Worm (Caenorhabditis elegans) whole organism, early embryonic: Measurements from ENCODE around the gene phat-8.

Experiments used
- B0310.2 ChIP-seq: sonication (generic microtip); optimal IDR thresholded peaks from 2 replicates; lab custom pipeline; 2016; ENCODE audit warnings: mild to moderate bottlenecking, missing genetic modification characterization, missing compliant biosample characterization
- F13C5.2 ChIP-seq: sonication (generic microtip); optimal IDR thresholded peaks from 2 replicates; lab custom pipeline; 2017; ENCODE audit warnings: mild to moderate bottlenecking, missing genetic modification characterization, inconsistent platforms, missing compliant biosample characterization
- aly-1 ChIP-seq: sonication (generic microtip); optimal IDR thresholded peaks from 2 replicates; lab custom pipeline; 2016; ENCODE audit warnings: missing genetic modification characterization, missing compliant biosample characterization
- ama-1 ChIP-seq: fragments of 150-350 bp; optimal IDR thresholded peaks from 2 replicates; lab custom pipeline; 2014
- ceh-13 ChIP-seq: fragments of 200-800 bp; sonication (Bioruptor generic); optimal IDR thresholded peaks from 2 replicates; lab custom pipeline; 2018; ENCODE audit warnings: mild to moderate bottlenecking, missing genetic modification characterization, missing compliant biosample characterization
- ceh-36 ChIP-seq: sonication (generic microtip); optimal IDR thresholded peaks from 2 replicates; lab custom pipeline; 2016; ENCODE audit warnings: missing genetic modification characterization, inconsistent platforms, missing compliant biosample characterization
- ets-7 ChIP-seq: sonication (generic microtip); optimal IDR thresholded peaks from 2 replicates; lab custom pipeline; 2016; ENCODE audit warnings: missing genotype, missing genetic modification characterization, missing compliant biosample characterization
- flt-1 ChIP-seq: fragments of 200-800 bp; sonication (Bioruptor generic); IDR thresholded peaks from 2 replicates; pipeline ENCODE4 v1.3.6; 2022; ENCODE audit warnings: missing genetic modification characterization, missing compliant biosample characterization
- hmbx-1 ChIP-seq: sonication (generic microtip); optimal IDR thresholded peaks from 2 replicates; lab custom pipeline; 2016; ENCODE audit warnings: mild to moderate bottlenecking, missing genetic modification characterization, missing compliant biosample characterization
- hmg-4 ChIP-seq: fragments of 200-800 bp; sonication (Bioruptor generic); optimal IDR thresholded peaks from 2 replicates; lab custom pipeline; 2018; ENCODE audit warnings: mild to moderate bottlenecking, missing genetic modification characterization, missing compliant biosample characterization
- hnd-1 ChIP-seq: sonication (generic microtip); optimal IDR thresholded peaks from 2 replicates; lab custom pipeline; 2016; ENCODE audit warnings: missing genetic modification characterization, missing compliant biosample characterization
- pes-1 ChIP-seq: fragments of 200-800 bp; sonication (Bioruptor generic); IDR thresholded peaks from 2 replicates; pipeline ENCODE4 v1.3.6; 2022; ENCODE audit warnings: missing genetic modification reagents, missing genetic modification characterization, missing compliant biosample characterization
- scrt-1 ChIP-seq: fragments of 200-800 bp; sonication (Bioruptor generic); IDR thresholded peaks from 2 replicates; pipeline ENCODE4 v1.3.6; 2022; ENCODE audit warnings: missing genetic modification characterization, missing compliant biosample characterization
- sea-1 ChIP-seq: fragments of 200-800 bp; sonication (Bioruptor generic); conservative IDR thresholded peaks from 2 replicates; pipeline ENCODE4 v1.3.6; 2022; ENCODE audit warnings: missing genetic modification characterization, missing compliant biosample characterization
- tbx-11 ChIP-seq: fragments of 200-800 bp; sonication (Bioruptor generic); IDR thresholded peaks from 2 replicates; pipeline ENCODE4 v1.3.6; 2022; ENCODE audit warnings: missing genetic modification characterization, missing compliant biosample characterization
- tbx-37 ChIP-seq: fragments of 200-800 bp; sonication (Bioruptor generic); conservative IDR thresholded peaks from 2 replicates; pipeline ENCODE4 v1.3.6; 2022; ENCODE audit warnings: missing genetic modification reagents, missing genetic modification characterization, missing compliant biosample characterization
- tra-4 ChIP-seq: sonication (generic microtip); optimal IDR thresholded peaks from 2 replicates; lab custom pipeline; 2017; ENCODE audit warnings: missing genetic modification characterization, missing compliant biosample characterization

Gene phat-8

DNA sequence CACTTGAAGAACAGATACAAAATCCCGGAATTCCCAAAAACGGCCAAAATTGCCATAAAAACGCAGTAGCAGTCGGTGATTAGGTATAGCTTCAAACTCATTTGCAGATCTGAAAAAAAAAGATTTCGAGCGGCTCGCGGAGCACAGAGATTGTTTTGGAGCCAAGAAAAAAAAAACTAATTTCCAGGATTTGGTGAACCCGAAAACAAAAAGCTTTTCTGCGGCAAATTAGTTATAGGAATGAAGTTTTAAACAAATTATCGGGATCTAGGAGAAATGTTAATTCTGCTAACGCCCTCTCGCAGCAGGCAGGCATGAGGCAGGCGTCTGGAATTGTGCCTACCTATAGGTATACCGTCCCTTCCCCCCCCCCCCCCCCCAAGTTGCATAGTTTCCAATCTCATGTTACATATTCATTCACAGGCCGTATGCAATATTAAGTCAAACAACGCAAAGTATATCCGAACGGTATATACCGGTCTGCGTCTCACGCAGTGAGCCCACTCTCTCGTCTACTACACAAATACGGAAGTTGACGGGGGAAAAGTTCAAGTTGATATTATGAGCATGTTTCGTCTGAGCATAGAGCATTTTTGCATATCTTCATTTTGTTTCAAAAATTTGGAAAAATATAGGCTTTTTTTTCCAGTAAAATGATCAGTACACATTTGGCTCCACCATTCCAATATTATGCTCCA, 26.8 kb upstream of the phat-8 start, which contains the start of the genes W05H5.1 and pitr-6:
TSS of gene W05H5.1 (minus strand) at position 101 of the 698 bp plus-strand sequence.
TSS of gene pitr-6 (plus strand) at position 648 of the 698 bp plus-strand sequence.
- TF ChIP-seq ets-7 (tag; lab: Kevin White, UChicago) (no peak), flt-1 (no peak)

- TF ChIP-seq ets-7 (tag; lab: Kevin White, UChicago) (no peak), B0310.2 (tag; lab: Kevin White, UChicago) (no peak), hmg-4 (GFP tag; lab: Kevin White, UChicago) (no peak), flt-1 (no peak), scrt-1 (GFP tag; lab: Robert Waterston, UW) (no peak), ceh-36 (tag; lab: Kevin White, UChicago) (no peak), ama-1 (lab: Kevin White, UChicago) (no peak), hmbx-1 (tag; lab: Kevin White, UChicago) (no peak), sea-1 (no peak), pes-1 (GFP tag; lab: Robert Waterston, UW) (no peak), F13C5.2 (no peak), ceh-13 (GFP tag; lab: Kevin White, UChicago) (no peak), tbx-37 (GFP tag; lab: Robert Waterston, UW) (no peak), hnd-1 (tag; lab: Kevin White, UChicago) (no peak), aly-1 (tag; lab: Kevin White, UChicago) (no peak)
These were observed 23.4 kb upstream of the phat-8 start, which contains the start of gene srh-27 for ce11 chrII:12448241-12448640. srh-27 (plus strand) TSS chrII:12448541.

- TF ChIP-seq flt-1 = no peak
- no peak for TF ChIP-seq hnd-1 (tag; lab: Kevin White, UChicago)
- no peak for TF ChIP-seq ceh-36 (tag; lab: Kevin White, UChicago)
- TF ChIP-seq tra-4 (tag; lab: Kevin White, UChicago) = no peak
- no peak for TF ChIP-seq aly-1 (tag; lab: Kevin White, UChicago)
These were observed 21.8 kb upstream of the phat-8 start, which contains the start of gene sre-34 for ce11 chrII:12449849-12450248. sre-34 (plus strand) TSS chrII:12450149.

ce11 chrII:12452754-12453352, 18.8 kb upstream of the phat-8 start, which contains the start of the genes sre-35 and sre-33:
sre-35 (minus strand) TSS chrII:12452854.
sre-33 (plus strand) TSS chrII:12453302.
- TF ChIP-seq B0310.2 (tag; lab: Kevin White, UChicago) (no peak), tbx-37 (GFP tag; lab: Robert Waterston, UW) (no peak), ceh-36 (tag; lab: Kevin White, UChicago) (no peak), tra-4 (tag; lab: Kevin White, UChicago) (no peak), ets-7 (tag; lab: Kevin White, UChicago) (no peak), aly-1 (tag; lab: Kevin White, UChicago) (no peak), hnd-1 (tag; lab: Kevin White, UChicago) (no peak), pes-1 (GFP tag; lab: Robert Waterston, UW) (no peak), ama-1 (lab: Kevin White, UChicago) (no peak), sea-1 (no peak), tbx-11 (GFP tag; lab: Robert Waterston, UW) (no peak), hmbx-1 (tag; lab: Kevin White, UChicago) (no peak)

- TF ChIP-seq tbx-37 (GFP tag; lab: Robert Waterston, UW) (no peak), hmbx-1 (tag; lab: Kevin White, UChicago) (no peak), ceh-36 (tag; lab: Kevin White, UChicago) (no peak), ceh-13 (GFP tag; lab: Kevin White, UChicago) (no peak), ama-1 (lab: Kevin White, UChicago) (no peak), hnd-1 (tag; lab: Kevin White, UChicago) (no peak), sea-1 (no peak), hmg-4 (GFP tag; lab: Kevin White, UChicago) (no peak), tra-4 (tag; lab: Kevin White, UChicago) (no peak), tbx-11 (GFP tag; lab: Robert Waterston, UW) (no peak), F13C5.2 (no peak), aly-1 (tag; lab: Kevin White, UChicago) (no peak), B0310.2 (tag; lab: Kevin White, UChicago) (no peak), pes-1 (GFP tag; lab: Robert Waterston, UW) (no peak), scrt-1 (GFP tag; lab: Robert Waterston, UW) (no peak), flt-1 (no peak), ets-7 (tag; lab: Kevin White, UChicago) (no peak)
These were observed 15.0 kb upstream of the phat-8 start, which contains the start of gene sre-32 for ce11 chrII:12456633-12457032. sre-32 (minus strand) TSS chrII:12456733.

- TF ChIP-seq F13C5.2 (no peak), sea-1 (no peak), hmbx-1 (tag; lab: Kevin White, UChicago) (no peak), ceh-13 (GFP tag; lab: Kevin White, UChicago) (no peak), hnd-1 (tag; lab: Kevin White, UChicago) (no peak), tra-4 (tag; lab: Kevin White, UChicago) (no peak), flt-1 (no peak), aly-1 (tag; lab: Kevin White, UChicago) (no peak), tbx-11 (GFP tag; lab: Robert Waterston, UW) (no peak), ceh-36 (tag; lab: Kevin White, UChicago) (no peak), B0310.2 (tag; lab: Kevin White, UChicago) (no peak), hmg-4 (GFP tag; lab: Kevin White, UChicago) (no peak), scrt-1 (GFP tag; lab: Robert Waterston, UW) (no peak), ama-1 (lab: Kevin White, UChicago) (no peak), ets-7 (tag; lab: Kevin White, UChicago) (no peak), pes-1 (GFP tag; lab: Robert Waterston, UW) (no peak)
These were observed 14.3 kb upstream of the phat-8 start, which contains the start of gene sre-38 for ce11 chrII:12457275-12457674. sre-38 (plus strand) TSS chrII:12457575.
